Worm (Caenorhabditis elegans) whole organism, mixed stage, embryonic: ENCODE data around the gene Y113G7A.13.

Experiments
- bed-3 ChIP-seq: fragments of 200-800 bp; sonication (Bioruptor generic); optimal IDR thresholded peaks from 3 replicates; lab custom pipeline; 2018; ENCODE audit warnings: mild to moderate bottlenecking, missing genetic modification characterization, moderate library complexity, missing compliant biosample characterization
- blmp-1 ChIP-seq: fragments of 150-350 bp; optimal IDR thresholded peaks from 2 replicates; lab custom pipeline; 2014; ENCODE audit warnings: missing biosample characterization, missing genetic modification characterization
- ceh-39 ChIP-seq: fragments of 150-350 bp; optimal IDR thresholded peaks from 2 replicates; lab custom pipeline; 2014; ENCODE audit warnings: missing biosample characterization, missing genetic modification characterization
- ceh-43 ChIP-seq: fragments of 200-800 bp; sonication (Bioruptor generic); optimal IDR thresholded peaks from 2 replicates; lab custom pipeline; 2018; ENCODE audit warnings: mild to moderate bottlenecking, missing genetic modification characterization, moderate library complexity, missing compliant biosample characterization
- ceh-83 ChIP-seq: fragments of 200-800 bp; sonication (Bioruptor generic); optimal IDR thresholded peaks from 2 replicates; lab custom pipeline; 2018; ENCODE audit warnings: mild to moderate bottlenecking, missing genetic modification characterization, missing compliant biosample characterization
- ces-1 ChIP-seq: fragments of 150-350 bp; optimal IDR thresholded peaks from 2 replicates; lab custom pipeline; 2014; ENCODE audit warnings: missing biosample characterization, missing genetic modification reagents, missing genetic modification characterization
- cnd-1 ChIP-seq: fragments of 200-800 bp; sonication (Bioruptor generic); optimal IDR thresholded peaks from 2 replicates; lab custom pipeline; 2018; ENCODE audit warnings: mild to moderate bottlenecking, missing genetic modification characterization, missing compliant biosample characterization
- drap-1 ChIP-seq: fragments of 200-800 bp; sonication (Bioruptor generic); optimal IDR thresholded peaks from 3 replicates; lab custom pipeline; 2018; ENCODE audit warnings: mild to moderate bottlenecking, missing genetic modification characterization, missing compliant biosample characterization
- elt-1 ChIP-seq: sonication (generic microtip); optimal IDR thresholded peaks from 2 replicates; lab custom pipeline; 2017; ENCODE audit warnings: missing genetic modification characterization, mild to moderate bottlenecking, missing compliant biosample characterization, antibody characterized with exemption, moderate library complexity, borderline replicate concordance; ENCODE audit not compliant: insufficient read depth
- elt-3 ChIP-seq: fragments of 150-350 bp; optimal IDR thresholded peaks from 2 replicates; lab custom pipeline; 2014; ENCODE audit warnings: missing biosample characterization, missing genetic modification characterization
- flh-1 ChIP-seq: fragments of 200-800 bp; sonication (Bioruptor generic); optimal IDR thresholded peaks from 2 replicates; lab custom pipeline; 2018; ENCODE audit warnings: mild to moderate bottlenecking, missing genetic modification characterization, moderate library complexity, missing compliant biosample characterization
- ham-2 ChIP-seq: fragments of 200-800 bp; sonication (Bioruptor generic); optimal IDR thresholded peaks from 2 replicates; lab custom pipeline; 2018; ENCODE audit warnings: mild to moderate bottlenecking, missing genetic modification characterization, missing compliant biosample characterization
- hlh-1 ChIP-seq: fragments of 150-350 bp; optimal IDR thresholded peaks from 2 replicates; lab custom pipeline; 2014; ENCODE audit warnings: missing biosample characterization, missing genetic modification reagents, missing genetic modification characterization
- lin-13 ChIP-seq: fragments of 150-350 bp; optimal IDR thresholded peaks from 2 replicates; lab custom pipeline; 2014; ENCODE audit warnings: missing biosample characterization, missing genetic modification characterization
- lin-32 ChIP-seq: fragments of 200-800 bp; sonication (Bioruptor generic); optimal IDR thresholded peaks from 2 replicates; lab custom pipeline; 2018; ENCODE audit warnings: mild to moderate bottlenecking, missing genetic modification characterization, missing compliant biosample characterization
- lsy-2 ChIP-seq: fragments of 150-350 bp; optimal IDR thresholded peaks from 2 replicates; lab custom pipeline; 2014; ENCODE audit warnings: missing biosample characterization, missing genetic modification characterization
- mab-5 ChIP-seq: fragments of 150-350 bp; optimal IDR thresholded peaks from 2 replicates; lab custom pipeline; 2014; ENCODE audit warnings: missing biosample characterization, missing genetic modification characterization
- mep-1 ChIP-seq: fragments of 150-350 bp; optimal IDR thresholded peaks from 2 replicates; lab custom pipeline; 2017; ENCODE audit warnings: missing biosample characterization, missing genetic modification reagents, missing genetic modification characterization, inconsistent platforms
- mls-2 ChIP-seq: sonication (generic microtip); optimal IDR thresholded peaks from 2 replicates; lab custom pipeline; 2016; ENCODE audit warnings: mild to moderate bottlenecking, missing genetic modification characterization, moderate library complexity, missing compliant biosample characterization
- nhr-12 ChIP-seq: fragments of 150-350 bp; optimal IDR thresholded peaks from 2 replicates; lab custom pipeline; 2014; ENCODE audit warnings: missing biosample characterization, missing genetic modification characterization
- nhr-2 ChIP-seq: fragments of 150-350 bp; optimal IDR thresholded peaks from 2 replicates; lab custom pipeline; 2014; ENCODE audit warnings: missing biosample characterization, missing genetic modification characterization
- nhr-237 ChIP-seq: fragments of 150-350 bp; optimal IDR thresholded peaks from 2 replicates; lab custom pipeline; 2014; ENCODE audit warnings: missing biosample characterization, missing genetic modification characterization
- nhr-28 ChIP-seq: fragments of 150-350 bp; optimal IDR thresholded peaks from 2 replicates; lab custom pipeline; 2014; ENCODE audit warnings: missing biosample characterization, missing genetic modification characterization
- nhr-76 ChIP-seq: sonication (generic microtip); optimal IDR thresholded peaks from 2 replicates; lab custom pipeline; 2017; ENCODE audit warnings: missing biosample characterization, missing genetic modification characterization
- sem-2 ChIP-seq: fragments of 200-800 bp; sonication (Bioruptor generic); optimal IDR thresholded peaks from 2 replicates; lab custom pipeline; 2018; ENCODE audit warnings: mild to moderate bottlenecking, missing genetic modification characterization, missing compliant biosample characterization
- snpc-4 ChIP-seq: fragments of 150-350 bp; optimal IDR thresholded peaks from 2 replicates; lab custom pipeline; 2014; ENCODE audit warnings: missing biosample characterization, missing genetic modification characterization
- sptf-1 ChIP-seq: sonication (generic microtip); optimal IDR thresholded peaks from 2 replicates; lab custom pipeline; 2017; ENCODE audit warnings: mild to moderate bottlenecking, missing genetic modification characterization, moderate library complexity, missing compliant biosample characterization
- tbx-8 ChIP-seq: fragments of 200-800 bp; sonication (Bioruptor generic); optimal IDR thresholded peaks from 2 replicates; lab custom pipeline; 2018; ENCODE audit warnings: mild to moderate bottlenecking, missing genetic modification characterization, moderate library complexity, missing compliant biosample characterization
- unc-120 ChIP-seq: sonication (generic microtip); optimal IDR thresholded peaks from 2 replicates; lab custom pipeline; 2017; ENCODE audit warnings: missing genetic modification characterization, missing compliant biosample characterization; ENCODE audit not compliant: poor library complexity, severe bottlenecking
- unc-39 ChIP-seq: fragments of 150-350 bp; optimal IDR thresholded peaks from 2 replicates; lab custom pipeline; 2014; ENCODE audit warnings: missing biosample characterization, missing genetic modification characterization
- unc-62 ChIP-seq: fragments of 150-350 bp; optimal IDR thresholded peaks from 2 replicates; lab custom pipeline; 2014; ENCODE audit warnings: missing biosample characterization, missing genetic modification reagents, missing genetic modification characterization
- zip-8 ChIP-seq: fragments of 150-350 bp; optimal IDR thresholded peaks from 2 replicates; lab custom pipeline; 2014; ENCODE audit warnings: missing biosample characterization, missing genetic modification characterization
- ztf-11 ChIP-seq: fragments of 150-350 bp; optimal IDR thresholded peaks from 2 replicates; lab custom pipeline; 2014; ENCODE audit warnings: missing biosample characterization, missing genetic modification characterization

Y113G7A.13 gene

ce11 chrV:20127543-20127942 is 20.5 kb upstream of the Y113G7A.13 start:
- TF ChIP-seq ceh-43 (GFP tag; lab: Kevin White, UChicago) (no peak), blmp-1 (tag; lab: Kevin White, UChicago) (no peak), ceh-39 (no peak), mls-2 (tag; lab: Kevin White, UChicago) (no peak), nhr-2 (no peak), mep-1 (no peak), snpc-4 (tag; lab: Kevin White, UChicago) (no peak), mab-5 (tag; lab: Kevin White, UChicago) (no peak), drap-1 (GFP tag; lab: Kevin White, UChicago) (no peak), elt-3 (tag; lab: Kevin White, UChicago) (no peak), sem-2 (GFP tag; lab: Kevin White, UChicago) (no peak), unc-62 (GFP tag; lab: Kevin White, UChicago) (no peak), nhr-12 (no peak), nhr-28 (tag; lab: Kevin White, UChicago) (no peak), cnd-1 (tag; lab: Kevin White, UChicago) (no peak), elt-1 (no peak), flh-1 (GFP tag; lab: Kevin White, UChicago) (no peak)

ce11 chrV:20133163-20133562 is 14.8 kb upstream of the Y113G7A.13 start, which contains the start of gene ssu-1:
Gene ssu-1, minus strand, starts transcription at chrV:20133263.
- no peak for TF ChIP-seq zip-8 (tag; lab: Kevin White, UChicago)
- no peak for TF ChIP-seq nhr-12
- TF ChIP-seq nhr-28 (tag; lab: Kevin White, UChicago) = no peak
- TF ChIP-seq nhr-2 = no peak
- no peak for TF ChIP-seq flh-1 (GFP tag; lab: Kevin White, UChicago)

ce11 chrV:20134797-20135196 is 13.2 kb upstream of the Y113G7A.13 start:
- TF ChIP-seq mep-1 (no peak), elt-1 (no peak), elt-3 (tag; lab: Kevin White, UChicago) (no peak), ceh-39 (no peak), unc-39 (tag; lab: Kevin White, UChicago) (no peak), unc-120 (tag; lab: Kevin White, UChicago) (no peak), nhr-12 (no peak), hlh-1 (tag; lab: Kevin White, UChicago) (no peak), nhr-2 (no peak), nhr-28 (tag; lab: Kevin White, UChicago) (no peak), ham-2 (GFP tag; lab: Kevin White, UChicago) (no peak), unc-62 (GFP tag; lab: Kevin White, UChicago) (no peak), ztf-11 (no peak), bed-3 (GFP tag; lab: Kevin White, UChicago) (no peak), lin-32 (no peak), tbx-8 (GFP tag; lab: Kevin White, UChicago) (no peak)

ce11 chrV:20135247-20135646 is 12.7 kb upstream of the Y113G7A.13 start, which contains the start of gene Y113G7A.22:
Gene Y113G7A.22, minus strand, starts transcription at chrV:20135347.
- TF ChIP-seq ceh-43 (GFP tag; lab: Kevin White, UChicago) (no peak), elt-3 (tag; lab: Kevin White, UChicago) (no peak), cnd-1 (tag; lab: Kevin White, UChicago) (no peak), lsy-2 (tag; lab: Kevin White, UChicago) (no peak), nhr-76 (tag; lab: Kevin White, UChicago) (no peak), sptf-1 (no peak), nhr-2 (no peak), zip-8 (tag; lab: Kevin White, UChicago) (no peak), elt-1 (no peak), nhr-12 (no peak), nhr-237 (tag; lab: Kevin White, UChicago) (no peak), snpc-4 (tag; lab: Kevin White, UChicago) (no peak), ham-2 (GFP tag; lab: Kevin White, UChicago) (no peak), nhr-28 (tag; lab: Kevin White, UChicago) (no peak), flh-1 (GFP tag; lab: Kevin White, UChicago) (no peak), ces-1 (GFP tag; lab: Kevin White, UChicago) (no peak), mep-1 (no peak), ceh-39 (no peak)

- no peak for TF ChIP-seq blmp-1 (tag; lab: Kevin White, UChicago)
- no peak for TF ChIP-seq ceh-83
- no peak for TF ChIP-seq nhr-237 (tag; lab: Kevin White, UChicago)
- no peak for TF ChIP-seq lin-13 (tag; lab: Kevin White, UChicago)
- TF ChIP-seq, all 35 proteins: peak for 0
Measured at ce11 chrV:20138407-20139044, 9.5 kb upstream of the Y113G7A.13 start, which contains the start of gene Y113G7A.14. Gene Y113G7A.14, minus strand, starts transcription at chrV:20138457.
